Worm (Caenorhabditis elegans): Measurements from ENCODE around the gene gcna-1.
"Not testable (repeated sequence)": the region's sequence is repeated elsewhere in the genome, so short reads cannot be mapped to it uniquely, and the experiment has no call there.

ce11 chrIII:6013027-6013426 lies 4.1 kb upstream of the gcna-1 start:
- TF ChIP-seq nhr-237 (tag; optimal IDR thresholded peaks at IDR 0.05); lin-15B (tag; optimal IDR thresholded peaks at IDR 0.05); ama-1 (optimal IDR thresholded peaks at IDR 0.05); fkh-8 (tag; optimal IDR thresholded peaks at IDR 0.05); lin-13 (GFP tag; optimal IDR thresholded peaks at IDR 0.05); fkh-10 (GFP tag; optimal IDR thresholded peaks at IDR 0.05); snpc-4 (tag; optimal IDR thresholded peaks at IDR 0.05): not testable (repeated sequence)
